Fruit fly (Drosophila melanogaster) whole organism: ENCODE data around the gene ImpE2.
A peak's percentile ranks its signal among the peaks of the same experiment; 100 is the strongest.

Experiments
- CG8478 ChIP-seq: fragments of >200 bp; optimal IDR thresholded peaks from 2 replicates; lab custom pipeline; 2018; ENCODE audit warnings: inconsistent platforms
- Dll ChIP-seq: fragments of >200 bp; optimal IDR thresholded peaks from 2 replicates; lab custom pipeline; 2017
- EcR ChIP-seq, 2 experiments: fragments of >200 bp; optimal IDR thresholded peaks; 2 replicates each; lab custom pipeline; 2017; ENCODE audit warnings: missing biosample characterization in 2 of 2, missing genetic modification characterization in 2 of 2, missing genetic modification reagents in 2 of 2
- pan ChIP-seq: fragments of >200 bp; optimal IDR thresholded peaks from 2 replicates; lab custom pipeline; 2017
- psq ChIP-seq: fragments of >200 bp; optimal IDR thresholded peaks from 2 replicates; lab custom pipeline; 2017
- usp ChIP-seq: fragments of >200 bp; optimal IDR thresholded peaks from 2 replicates; lab custom pipeline; 2017; ENCODE audit warnings: missing biosample characterization, missing genetic modification characterization, mixed read lengths

ImpE2 gene

dm6 chr3L:3543525-3543971 lies 31.1 kb upstream of the ImpE2 start:
- TF ChIP-seq CG8478 (lab: Kevin White, UChicago): no peak
- no peak for TF ChIP-seq psq (lab: Kevin White, UChicago)
- TF ChIP-seq usp (GFP tag; lab: Kevin White, UChicago): no peak
- no peak for TF ChIP-seq pan (lab: Kevin White, UChicago)
- TF ChIP-seq EcR (GFP tag; optimal IDR thresholded peaks at IDR 0.05; lab: Kevin White, UChicago): no peak
- no peak for TF ChIP-seq Dll (lab: Kevin White, UChicago)

dm6 chr3L:3542498-3543322 lies 30.2 kb upstream of the ImpE2 start:
- TF ChIP-seq EcR (GFP tag; optimal IDR thresholded peaks at IDR 0.05; lab: Kevin White, UChicago) (no peak), Dll (lab: Kevin White, UChicago) (peak; percentile 57)

dm6 chr3L:3536905-3537665 lies 24.6 kb upstream of the ImpE2 start:
- peak in 1 of 2 experiments; percentile 70 for TF ChIP-seq EcR (GFP tag; optimal IDR thresholded peaks at IDR 0.05; lab: Kevin White, UChicago)
- TF ChIP-seq usp (GFP tag; lab: Kevin White, UChicago): no peak

dm6 chr3L:3536414-3536813 lies 23.9 kb upstream of the ImpE2 start:
- TF ChIP-seq pan (lab: Kevin White, UChicago) (peak; percentile 62), CG8478 (lab: Kevin White, UChicago) (no peak), usp (GFP tag; lab: Kevin White, UChicago) (no peak)

- TF ChIP-seq psq (lab: Kevin White, UChicago): no peak
- TF ChIP-seq usp (GFP tag; lab: Kevin White, UChicago): no peak
- no peak for TF ChIP-seq CG8478 (lab: Kevin White, UChicago)
- TF ChIP-seq pan (lab: Kevin White, UChicago): no peak
- no peak for TF ChIP-seq Dll (lab: Kevin White, UChicago)
- TF ChIP-seq EcR (GFP tag; optimal IDR thresholded peaks at IDR 0.05; lab: Kevin White, UChicago): peak in 1 of 2 experiments; percentile 76
Measured at dm6 chr3L:3535674-3536073, 23.2 kb upstream of the ImpE2 start.

dm6 chr3L:3534216-3534615 lies 21.7 kb upstream of the ImpE2 start:
- TF ChIP-seq usp (GFP tag; lab: Kevin White, UChicago) (no peak), EcR (GFP tag; optimal IDR thresholded peaks at IDR 0.05; lab: Kevin White, UChicago) (no peak), CG8478 (lab: Kevin White, UChicago) (no peak), Dll (lab: Kevin White, UChicago) (no peak), pan (lab: Kevin White, UChicago) (no peak), psq (lab: Kevin White, UChicago) (no peak)

dm6 chr3L:3532867-3533266 lies 20.4 kb upstream of the ImpE2 start:
- no peak for TF ChIP-seq pan (lab: Kevin White, UChicago)
- TF ChIP-seq psq (lab: Kevin White, UChicago): no peak
- TF ChIP-seq usp (GFP tag; lab: Kevin White, UChicago): no peak
- no peak for TF ChIP-seq Dll (lab: Kevin White, UChicago)
- no peak for TF ChIP-seq EcR (GFP tag; optimal IDR thresholded peaks at IDR 0.05; lab: Kevin White, UChicago)
- TF ChIP-seq CG8478 (lab: Kevin White, UChicago): no peak

dm6 chr3L:3531359-3531758 lies 18.9 kb upstream of the ImpE2 start:
- TF ChIP-seq pan (lab: Kevin White, UChicago): no peak
- no peak for TF ChIP-seq EcR (GFP tag; optimal IDR thresholded peaks at IDR 0.05; lab: Kevin White, UChicago)
- no peak for TF ChIP-seq Dll (lab: Kevin White, UChicago)
- TF ChIP-seq psq (lab: Kevin White, UChicago): no peak
- TF ChIP-seq CG8478 (lab: Kevin White, UChicago): no peak

dm6 chr3L:3530588-3531264 lies 18.2 kb upstream of the ImpE2 start:
- TF ChIP-seq pan (lab: Kevin White, UChicago): no peak
- TF ChIP-seq Dll (lab: Kevin White, UChicago): no peak
- no peak for TF ChIP-seq psq (lab: Kevin White, UChicago)
- TF ChIP-seq usp (GFP tag; lab: Kevin White, UChicago): no peak
- TF ChIP-seq EcR (GFP tag; optimal IDR thresholded peaks at IDR 0.05; lab: Kevin White, UChicago): no peak
- TF ChIP-seq CG8478 (lab: Kevin White, UChicago): no peak

- TF ChIP-seq EcR (GFP tag; optimal IDR thresholded peaks at IDR 0.05; lab: Kevin White, UChicago) (no peak), Dll (lab: Kevin White, UChicago) (no peak), pan (lab: Kevin White, UChicago) (no peak), psq (lab: Kevin White, UChicago) (no peak), usp (GFP tag; lab: Kevin White, UChicago) (no peak), CG8478 (lab: Kevin White, UChicago) (no peak)
Measured at dm6 chr3L:3523766-3524165, 11.3 kb upstream of the ImpE2 start.
